Fruit fly (Drosophila melanogaster): ENCODE data around the gene CG2310.

Gene CG2310

DNA sequence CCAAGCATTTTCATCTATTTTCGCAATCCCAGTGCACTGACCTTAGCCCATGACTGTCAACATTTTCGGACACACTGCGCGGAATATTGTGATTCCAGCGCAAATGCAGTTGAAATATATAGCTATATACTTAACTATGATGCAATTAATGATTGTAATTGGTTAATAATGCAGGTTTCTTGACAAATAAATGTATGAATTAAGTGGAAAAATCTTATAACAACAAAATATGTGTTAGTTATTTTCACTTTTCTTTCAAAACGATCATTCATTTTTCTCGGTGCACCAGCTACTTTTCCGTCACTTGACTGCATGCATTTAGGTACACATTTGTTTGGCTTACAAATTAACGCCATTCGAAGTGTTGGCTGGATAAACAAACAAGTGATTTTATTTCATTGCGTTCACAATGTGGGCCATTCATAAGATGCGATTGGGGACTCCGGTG is 34.6 kb downstream of the CG2310 start (continued):
- no peak for TF ChIP-seq dimm (GFP tag; IDR thresholded peaks at IDR 0.05)
- no peak for TF ChIP-seq cas (GFP tag; IDR thresholded peaks at IDR 0.05)

DNA sequence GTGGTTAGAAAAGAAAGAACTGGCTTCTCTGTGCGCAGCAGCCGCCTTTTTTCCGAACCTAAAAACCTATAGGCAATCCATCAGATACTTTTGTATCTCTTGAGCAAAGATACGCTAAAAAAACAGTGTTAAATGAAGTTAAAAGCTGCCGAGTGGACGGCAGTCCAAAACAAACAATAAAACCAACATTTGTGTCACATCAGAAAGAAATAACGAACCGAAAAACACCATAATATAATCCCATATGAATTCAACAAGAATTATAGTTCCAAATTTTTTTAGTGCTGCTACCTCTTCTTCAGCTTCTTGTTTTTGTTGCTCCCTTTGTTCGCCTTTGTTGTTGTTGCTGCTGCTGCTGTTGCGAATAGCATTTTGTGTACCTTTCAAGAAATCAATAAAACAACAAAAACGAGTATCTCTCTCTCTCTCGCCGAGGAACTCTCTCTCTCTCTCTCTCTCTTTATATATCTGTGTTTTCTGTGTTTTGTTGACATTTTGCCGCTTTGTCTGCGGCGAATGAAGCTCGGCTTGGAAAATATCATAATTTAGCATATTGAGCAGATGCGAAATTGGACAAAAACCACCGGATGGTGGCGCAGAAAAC is 35.4 kb downstream of the CG2310 start:
- TF ChIP-seq onecut (GFP tag; IDR thresholded peaks at IDR 0.05), result peak; percentile 99
- peak; percentile 35 for TF ChIP-seq CG17385 (GFP tag; optimal IDR thresholded peaks at IDR 0.05)
- peak; percentile 5 for TF ChIP-seq nom (GFP tag; optimal IDR thresholded peaks at IDR 0.05)
- TF ChIP-seq CG11093 (GFP tag; IDR thresholded peaks at IDR 0.05), result no peak
- TF ChIP-seq Stat92E (GFP tag; optimal IDR thresholded peaks at IDR 0.05), result no peak
- TF ChIP-seq ftz-f1 (GFP tag; optimal IDR thresholded peaks at IDR 0.05), result no peak
- TF ChIP-seq Aef1 (GFP tag; IDR thresholded peaks at IDR 0.05), result peak; percentile 63
- TF ChIP-seq dm (GFP tag; optimal IDR thresholded peaks at IDR 0.05), result no peak
- peak in 1 of 2 experiments; percentile 81 for TF ChIP-seq eve (GFP tag; optimal IDR thresholded peaks at IDR 0.05)
- TF ChIP-seq CG11504 (tag; optimal IDR thresholded peaks at IDR 0.05), result peak; percentile 41
- peak; percentile 11; the same call in 1 of the 2 replicates for TF ChIP-seq vvl (GFP tag; IDR thresholded peaks at IDR 0.05)
- no peak for TF ChIP-seq jing (GFP tag; optimal IDR thresholded peaks at IDR 0.05)
- TF ChIP-seq HLH54F (GFP tag; optimal IDR thresholded peaks at IDR 0.05), result no peak
- TF ChIP-seq CG7786 (GFP tag; optimal IDR thresholded peaks at IDR 0.05), result no peak
- TF ChIP-seq grn (GFP tag; optimal IDR thresholded peaks at IDR 0.05), result no peak
- TF ChIP-seq CG17361 (GFP tag; IDR thresholded peaks at IDR 0.05), result no peak
- no peak for TF ChIP-seq Hsf (GFP tag; optimal IDR thresholded peaks at IDR 0.05)
- no peak for TF ChIP-seq tup (GFP tag; optimal IDR thresholded peaks at IDR 0.05)
- TF ChIP-seq nmo (GFP tag; optimal IDR thresholded peaks at IDR 0.05), result no peak
- TF ChIP-seq CG8924 (tag; optimal IDR thresholded peaks at IDR 0.05), result peak; percentile 44
- no peak for TF ChIP-seq Vsx1 (GFP tag; optimal IDR thresholded peaks at IDR 0.05)
- TF ChIP-seq HLH4C (GFP tag; IDR thresholded peaks at IDR 0.05; ENCODE audit: partially characterized antibody), result no peak
- peak; percentile 79; the same call in 2 of the 4 replicates for TF ChIP-seq chinmo (GFP tag; IDR thresholded peaks at IDR 0.05; ENCODE audit: partially characterized antibody)
- TF ChIP-seq Dip2 (GFP tag; IDR thresholded peaks at IDR 0.05), result no peak
- no peak for TF ChIP-seq Xrp1 (GFP tag; IDR thresholded peaks at IDR 0.05)
- TF ChIP-seq ab (GFP tag; optimal IDR thresholded peaks at IDR 0.05), result no peak
- peak; percentile 76 for TF ChIP-seq Elba2 (GFP tag; optimal IDR thresholded peaks at IDR 0.05)
- TF ChIP-seq lmd (GFP tag; IDR thresholded peaks at IDR 0.05), result no peak
- no peak for TF ChIP-seq E2f2 (GFP tag; IDR thresholded peaks at IDR 0.05)
- TF ChIP-seq ap (GFP tag; IDR thresholded peaks at IDR 0.05), result no peak
- no peak for TF ChIP-seq chn (GFP tag; optimal IDR thresholded peaks at IDR 0.05)
- TF ChIP-seq mld (GFP tag; IDR thresholded peaks at IDR 0.05; ENCODE audit: partially characterized antibody), result no peak
- TF ChIP-seq Kr (GFP tag; optimal IDR thresholded peaks at IDR 0.05), result no peak
- peak; percentile 68 to 80 for TF ChIP-seq Trl (optimal IDR thresholded peaks at IDR 0.05)
- TF ChIP-seq Trl (GFP tag; optimal IDR thresholded peaks at IDR 0.05), result no peak
- peak; percentile 45 for TF ChIP-seq CG1832 (GFP tag; optimal IDR thresholded peaks at IDR 0.05)
- TF ChIP-seq sqz (GFP tag; optimal IDR thresholded peaks at IDR 0.05), result peak; percentile 2
- no peak for TF ChIP-seq CG9817 (tag; optimal IDR thresholded peaks at IDR 0.05)
- no peak for TF ChIP-seq tna (GFP tag; IDR thresholded peaks at IDR 0.05; ENCODE audit: partially characterized antibody)
- TF ChIP-seq CG4360 (GFP tag; IDR thresholded peaks at IDR 0.05), result peak; percentile 98
- TF ChIP-seq CG34422 (GFP tag; IDR thresholded peaks at IDR 0.05), result 0 out of 3 replicates have a peak, but pooled peaks have one; percentile 14
- no peak for TF ChIP-seq Oaz (GFP tag; IDR thresholded peaks at IDR 0.05)
- TF ChIP-seq amos (GFP tag; IDR thresholded peaks at IDR 0.05; ENCODE audit: partially characterized antibody), result no peak
- TF ChIP-seq CG8281 (tag; optimal IDR thresholded peaks at IDR 0.05), result peak; percentile 68
- TF ChIP-seq CG9797 (GFP tag; optimal IDR thresholded peaks at IDR 0.05), result no peak
- TF ChIP-seq CG32767 (GFP tag; IDR thresholded peaks at IDR 0.05), result peak; percentile 69; the same call in 1 of the 2 replicates
- no peak for TF ChIP-seq mirr (GFP tag; optimal IDR thresholded peaks at IDR 0.05)
